Worm (Caenorhabditis elegans): ENCODE data around the gene Y37H2A.18.
A peak's percentile ranks its signal among the peaks of the same experiment; 100 is the strongest.

Y37H2A.18 gene

ce11 chrV:18157707-18158106, 24.6 kb upstream of the Y37H2A.18 start, which contains the start of gene clec-48:
Gene clec-48 (plus strand): TSS chrV:18158026.
- TF ChIP-seq let-607 (tag; optimal IDR thresholded peaks at IDR 0.05) (no peak), nhr-80 (tag; optimal IDR thresholded peaks at IDR 0.05) (peak; percentile 9)

- no peak for TF ChIP-seq dox-1 (GFP tag; IDR thresholded peaks at IDR 0.05)
- TF ChIP-seq rpc-1 (optimal IDR thresholded peaks at IDR 0.05), result no peak
- TF ChIP-seq rpc-1 (tag; optimal IDR thresholded peaks at IDR 0.05), result no peak
- TF ChIP-seq ztf-25 (GFP tag; IDR thresholded peaks at IDR 0.05), result no peak
- no peak for TF ChIP-seq nhr-80 (tag; optimal IDR thresholded peaks at IDR 0.05)
- TF ChIP-seq ztf-3 (GFP tag; optimal IDR thresholded peaks at IDR 0.05), result no peak
- no peak for TF ChIP-seq repo-1 (tag; optimal IDR thresholded peaks at IDR 0.05)
- TF ChIP-seq B0336.3 (GFP tag; IDR thresholded peaks at IDR 0.05), result no peak
- no peak for TF ChIP-seq F57C9.4 (tag; optimal IDR thresholded peaks at IDR 0.05)
- no peak for TF ChIP-seq Y79H2A.3 (GFP tag; conservative IDR thresholded peaks at IDR 0.05)
- TF ChIP-seq zim-3 (tag; optimal IDR thresholded peaks at IDR 0.05), result no peak
- TF ChIP-seq hlh-12 (tag; optimal IDR thresholded peaks at IDR 0.05), result no peak
- TF ChIP-seq mcd-1 (GFP tag; IDR thresholded peaks at IDR 0.05), result no peak
- no peak for TF ChIP-seq F33H1.4 (GFP tag; IDR thresholded peaks at IDR 0.05)
- TF ChIP-seq madf-6 (GFP tag; IDR thresholded peaks at IDR 0.05), result no peak
- TF ChIP-seq ztf-6 (GFP tag; IDR thresholded peaks at IDR 0.05), result no peak
- no peak for TF ChIP-seq rec-8 (tag; optimal IDR thresholded peaks at IDR 0.05)
- no peak for TF ChIP-seq ekl-4 (GFP tag; IDR thresholded peaks at IDR 0.05)
- no peak for TF ChIP-seq atf-7 (tag; optimal IDR thresholded peaks at IDR 0.05)
Measured at ce11 chrV:18146077-18146476, 13.0 kb upstream of the Y37H2A.18 start, which contains the start of gene C14A6.3. Gene C14A6.3 (plus strand): TSS chrV:18146377.

ce11 chrV:18144442-18144841, 11.4 kb upstream of the Y37H2A.18 start:
- TF ChIP-seq nhr-179 (tag; optimal IDR thresholded peaks at IDR 0.05), result no peak
- TF ChIP-seq T26A5.8 (tag; optimal IDR thresholded peaks at IDR 0.05), result no peak
- TF ChIP-seq let-607 (tag; optimal IDR thresholded peaks at IDR 0.05), result no peak
- TF ChIP-seq ZK185.1 (tag; optimal IDR thresholded peaks at IDR 0.05; ENCODE audit: poor library complexity, severe bottlenecking), result no peak
- TF ChIP-seq sdz-38 (tag; optimal IDR thresholded peaks at IDR 0.05), result no peak

- TF ChIP-seq F49E8.2 (tag; optimal IDR thresholded peaks at IDR 0.05; ENCODE audit: insufficient read depth) (no peak), cebp-1 (GFP tag; IDR thresholded peaks at IDR 0.05) (no peak), cebp-1 (tag; optimal IDR thresholded peaks at IDR 0.05) (peak; percentile 77)
Measured at ce11 chrV:18143445-18143844, 10.4 kb upstream of the Y37H2A.18 start, which contains the start of gene Y37H2A.14. Gene Y37H2A.14 (plus strand): TSS chrV:18143745.

- TF ChIP-seq hsf-1 (GFP tag; IDR thresholded peaks at IDR 0.05) (no peak), akir-1 (GFP tag; optimal IDR thresholded peaks at IDR 0.05) (no peak), lin-26 (GFP tag; IDR thresholded peaks at IDR 0.05) (no peak), egl-44 (GFP tag; IDR thresholded peaks at IDR 0.05) (no peak), ztf-3 (GFP tag; optimal IDR thresholded peaks at IDR 0.05) (no peak), F23B12.7 (tag; optimal IDR thresholded peaks at IDR 0.05; ENCODE audit: insufficient read depth) (no peak), B0035.1 (tag; optimal IDR thresholded peaks at IDR 0.05) (no peak), cebp-1 (GFP tag; IDR thresholded peaks at IDR 0.05) (no peak), cebp-1 (tag; optimal IDR thresholded peaks at IDR 0.05) (no peak), sea-2 (GFP tag; IDR thresholded peaks at IDR 0.05) (no peak), nhr-120 (GFP tag; IDR thresholded peaks at IDR 0.05) (no peak), T26A5.8 (tag; optimal IDR thresholded peaks at IDR 0.05) (no peak), snpc-1.3 (tag; optimal IDR thresholded peaks at IDR 0.05; ENCODE audit: insufficient read depth) (no peak), ceh-40 (GFP tag; IDR thresholded peaks at IDR 0.05) (no peak), rec-8 (tag; optimal IDR thresholded peaks at IDR 0.05) (no peak), die-1 (tag; optimal IDR thresholded peaks at IDR 0.05) (no peak), lsy-27 (tag; optimal IDR thresholded peaks at IDR 0.05; ENCODE audit: borderline replicate concordance, insufficient read depth) (no peak)
Measured at ce11 chrV:18142549-18142948, 9.5 kb upstream of the Y37H2A.18 start, which contains the start of gene Y37H2A.13. Gene Y37H2A.13 (plus strand): TSS chrV:18142849.

Data from whole organism, young adult.